Fruit fly (Drosophila melanogaster): ENCODE measurements around the gene Ns3.

Gene Ns3

DNA sequence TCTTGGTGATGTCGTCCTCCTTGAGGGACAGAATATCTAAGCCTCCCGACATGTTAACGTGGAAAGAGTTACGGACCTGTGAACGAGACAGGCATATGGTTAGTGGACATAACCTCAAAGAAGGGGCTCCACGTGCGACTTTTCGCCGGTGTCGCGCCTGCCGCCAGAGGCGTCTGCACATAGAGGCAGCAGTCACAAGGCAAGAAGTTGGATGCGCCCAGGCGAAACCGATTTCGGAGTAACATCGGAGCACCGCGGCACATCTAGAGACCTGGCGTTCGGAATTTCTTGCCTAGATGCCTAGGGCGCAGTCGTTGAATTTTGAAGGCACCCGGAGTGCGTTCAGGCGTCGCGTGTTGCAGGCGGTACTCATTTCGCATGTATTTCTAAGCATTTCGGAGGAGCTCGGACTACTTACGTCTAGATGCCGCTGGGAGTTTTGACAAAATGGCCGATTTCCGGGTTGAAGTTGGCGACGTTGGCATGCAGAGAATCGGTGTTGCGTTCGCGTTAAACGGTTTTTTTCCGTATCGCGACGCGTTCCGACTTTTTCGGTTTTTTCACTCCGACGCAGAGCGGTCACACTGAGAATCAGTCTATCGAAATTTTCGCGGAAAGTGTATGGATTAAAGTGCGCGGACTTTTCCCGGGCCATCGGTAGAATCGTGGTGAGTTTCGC is 19.0 kb upstream of the Ns3 start, which contains the start of the genes sta and inc (continued):
- TF ChIP-seq CG7987 (GFP tag; optimal IDR thresholded peaks at IDR 0.05) (peak; percentile 91), Mes4 (GFP tag; optimal IDR thresholded peaks at IDR 0.05) (peak; percentile 81), Neu2 (GFP tag; optimal IDR thresholded peaks at IDR 0.05; ENCODE audit: borderline replicate concordance) (no peak), shn (GFP tag; optimal IDR thresholded peaks at IDR 0.05) (peak; percentile 30), CG3995 (GFP tag; optimal IDR thresholded peaks at IDR 0.05) (peak; percentile 57), CG3281 (GFP tag; optimal IDR thresholded peaks at IDR 0.05) (peak; percentile 84), sisA (GFP tag; IDR thresholded peaks at IDR 0.05) (no peak), Dip3 (GFP tag; optimal IDR thresholded peaks at IDR 0.05) (peak; percentile 8), CG13123 (GFP tag; optimal IDR thresholded peaks at IDR 0.05) (no peak), CG10654 (GFP tag; optimal IDR thresholded peaks at IDR 0.05) (no peak), Pdp1 (GFP tag; optimal IDR thresholded peaks at IDR 0.05) (peak; percentile 40 to 65), Awh (GFP tag; IDR thresholded peaks at IDR 0.05) (peak; percentile 21; the same call in 1 of the 2 replicates), CG4282 (GFP tag; optimal IDR thresholded peaks at IDR 0.05) (no peak), nerfin-2 (GFP tag; IDR thresholded peaks at IDR 0.05; ENCODE audit: partially characterized antibody) (no peak), Deaf1 (tag; optimal IDR thresholded peaks at IDR 0.05) (peak; percentile 42), ci (GFP tag; IDR thresholded peaks at IDR 0.05) (peak; percentile 89), CG1529 (GFP tag; optimal IDR thresholded peaks at IDR 0.05) (peak; percentile 31), jing (GFP tag; optimal IDR thresholded peaks at IDR 0.05) (no peak), CG10979 (tag; optimal IDR thresholded peaks at IDR 0.05) (peak; percentile 47), CG30403 (GFP tag; optimal IDR thresholded peaks at IDR 0.05) (peak; percentile 44), cas (GFP tag; IDR thresholded peaks at IDR 0.05) (no peak), CG7357 (GFP tag; IDR thresholded peaks at IDR 0.05) (no peak), dmrt11E (tag; optimal IDR thresholded peaks at IDR 0.05) (peak; percentile 37), CG1603 (tag; optimal IDR thresholded peaks at IDR 0.05) (peak; percentile 92), Oaz (GFP tag; IDR thresholded peaks at IDR 0.05) (no peak), NC2β (GFP tag; optimal IDR thresholded peaks at IDR 0.05) (peak; percentile 91), ara (GFP tag; IDR thresholded peaks at IDR 0.05) (no peak), Sox102F (GFP tag; optimal IDR thresholded peaks at IDR 0.05) (no peak), h (optimal IDR thresholded peaks at IDR 0.05) (no peak), Lim3 (GFP tag; IDR thresholded peaks at IDR 0.05) (no peak), run (tag; optimal IDR thresholded peaks at IDR 0.05) (peak; percentile 11), NK7.1 (GFP tag; optimal IDR thresholded peaks at IDR 0.05) (no peak), pb (GFP tag; optimal IDR thresholded peaks at IDR 0.05) (peak; percentile 53), CG1647 (GFP tag; optimal IDR thresholded peaks at IDR 0.05) (peak; percentile 35), Ssrp (tag; optimal IDR thresholded peaks at IDR 0.05) (peak; percentile 25), CG8281 (tag; optimal IDR thresholded peaks at IDR 0.05) (no peak), CG4328 (GFP tag; optimal IDR thresholded peaks at IDR 0.05) (peak; percentile 69), lilli (GFP tag; optimal IDR thresholded peaks at IDR 0.05) (peak; percentile 65), CG15073 (GFP tag; optimal IDR thresholded peaks at IDR 0.05) (no peak), CG1024 (GFP tag; IDR thresholded peaks at IDR 0.05) (no peak), Chrac-16 (GFP tag; optimal IDR thresholded peaks at IDR 0.05) (peak; percentile 15), crc (GFP tag; optimal IDR thresholded peaks at IDR 0.05) (no peak), gem (tag; optimal IDR thresholded peaks at IDR 0.05) (no peak), GATAe (GFP tag; conservative IDR thresholded peaks at IDR 0.05) (no peak), CG7372 (GFP tag; IDR thresholded peaks at IDR 0.05) (0 out of 2 replicates have a peak, but pooled peaks have one; percentile 19), Poxn (GFP tag; IDR thresholded peaks at IDR 0.05) (no peak), CG16863 (GFP tag; optimal IDR thresholded peaks at IDR 0.05) (no peak), gfzf (GFP tag; optimal IDR thresholded peaks at IDR 0.05) (peak; percentile 98), MESR4 (GFP tag; optimal IDR thresholded peaks at IDR 0.05) (peak; percentile 96), bbx (GFP tag; IDR thresholded peaks at IDR 0.05; ENCODE audit: partially characterized antibody) (no peak), yki (optimal IDR thresholded peaks at IDR 0.05) (no peak)

All from whole organism, embryonic.